Worm (Caenorhabditis elegans) whole organism, L4 larva: ENCODE measurements around the gene apc-11.

Source experiments
- fos-1 ChIP-seq: fragments of 150-350 bp; optimal IDR thresholded peaks from 2 replicates; lab custom pipeline; 2014; ENCODE audit warnings: missing biosample characterization, missing genetic modification characterization
- lim-7 ChIP-seq: fragments of 200-800 bp; sonication (Bioruptor generic); IDR thresholded peaks from 2 replicates; pipeline ENCODE4 v1.3.6; 2022; ENCODE audit warnings: missing genetic modification characterization, missing compliant biosample characterization
- nhr-102 ChIP-seq: sonication (generic microtip); optimal IDR thresholded peaks from 2 replicates; lab custom pipeline; 2016; ENCODE audit warnings: mild to moderate bottlenecking, missing genetic modification characterization, moderate library complexity, missing compliant biosample characterization

DNA sequence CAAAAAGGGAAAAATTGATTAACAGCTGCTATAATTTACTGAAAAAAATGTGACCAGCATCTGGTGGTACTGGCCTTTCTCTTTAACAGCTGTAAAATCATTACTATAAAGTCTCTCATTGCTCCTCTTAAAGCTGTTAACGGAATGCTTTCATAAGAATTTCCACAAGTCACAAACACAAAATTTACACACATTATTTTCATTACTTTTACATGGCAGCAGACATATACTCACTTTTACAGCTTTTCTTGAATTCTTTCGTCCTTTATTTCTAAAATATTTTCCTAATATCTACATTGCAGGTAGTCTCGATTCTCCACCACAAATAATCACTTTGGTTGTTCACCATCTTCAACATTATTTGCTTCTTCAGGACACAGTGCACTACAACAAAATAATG is 40.9 kb downstream of the apc-11 start, which contains the start of gene imph-1:
- TF ChIP-seq lim-7 (GFP tag; lab: Robert Waterston, UW) (no peak), nhr-102 (no peak), fos-1 (tag; lab: Kevin White, UChicago) (no peak)
